Fruit fly (Drosophila melanogaster) whole organism, prepupa: ENCODE measurements around the gene CG17493.

Source experiments
- Hr38 ChIP-seq: sonication (Bioruptor generic); optimal IDR thresholded peaks from 2 replicates; lab custom pipeline; 2016; ENCODE audit warnings: missing biosample characterization, missing genetic modification characterization
- OdsH ChIP-seq: fragments of 200-800 bp; sonication (Bioruptor generic); optimal IDR thresholded peaks from 3 replicates; lab custom pipeline; 2016; ENCODE audit warnings: missing biosample characterization, missing genetic modification characterization

DNA sequence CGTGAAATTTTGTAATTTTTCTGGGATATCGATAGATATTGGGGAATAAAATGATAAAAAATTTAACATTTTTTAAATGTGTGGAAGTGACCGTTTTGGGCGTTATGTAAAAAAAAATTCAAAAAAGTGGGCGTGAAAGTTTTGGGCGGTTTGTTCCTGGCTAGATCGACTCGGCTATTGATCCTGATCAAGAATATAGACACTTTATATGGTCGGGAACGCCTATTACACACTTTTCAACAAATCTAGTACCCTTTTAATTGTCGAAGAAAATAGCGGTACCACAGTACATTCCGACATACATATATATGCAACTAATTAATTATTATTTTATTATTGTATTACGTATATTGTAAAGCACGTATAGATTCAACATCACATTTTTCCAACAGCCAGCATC, 25.5 kb downstream of the CG17493 start:
- no peak for TF ChIP-seq OdsH (GFP tag; lab: Kevin White, UChicago)
- TF ChIP-seq Hr38, result no peak
